Fruit fly (Drosophila melanogaster) whole organism, embryonic: ENCODE data around the gene Trim9.

ENCODE experiments used
- Abd-B ChIP-seq: fragments of 200-800 bp; sonication (Bioruptor generic); optimal IDR thresholded peaks from 2 replicates; lab custom pipeline; 2018; ENCODE audit warnings: missing biosample characterization, mild to moderate bottlenecking, missing genetic modification characterization, moderate library complexity
- Bgb ChIP-seq: fragments of 200-800 bp; sonication (Bioruptor generic); IDR thresholded peaks from 2 replicates; pipeline ENCODE4 v1.3.6; 2022; ENCODE audit warnings: missing biosample characterization, missing genetic modification characterization; ENCODE audit not compliant: partially characterized antibody
- C15 ChIP-seq: fragments of 200-800 bp; sonication (Bioruptor generic); IDR thresholded peaks from 3 replicates; pipeline ENCODE4 v1.3.6; 2022; ENCODE audit warnings: missing biosample characterization, missing genetic modification characterization
- CG10431 ChIP-seq: fragments of 200-800 bp; sonication (Bioruptor generic); optimal IDR thresholded peaks from 3 replicates; lab custom pipeline; 2018; ENCODE audit warnings: missing biosample characterization, mild to moderate bottlenecking, missing genetic modification characterization
- CG12071 ChIP-seq: fragments of 200-800 bp; sonication (Bioruptor generic); optimal IDR thresholded peaks from 3 replicates; lab custom pipeline; 2018; ENCODE audit warnings: missing biosample characterization, mild to moderate bottlenecking, missing genetic modification characterization
- CG12236 ChIP-seq: fragments of 200-800 bp; sonication (Bioruptor generic); optimal IDR thresholded peaks from 2 replicates; lab custom pipeline; 2016; ENCODE audit warnings: missing biosample characterization, missing genetic modification characterization
- CG12391 ChIP-seq: fragments of 200-800 bp; sonication (Bioruptor generic); optimal IDR thresholded peaks from 3 replicates; lab custom pipeline; 2018; ENCODE audit warnings: missing biosample characterization, mild to moderate bottlenecking, missing genetic modification characterization, moderate library complexity
- CG14441 ChIP-seq: fragments of 200-800 bp; sonication (Bioruptor generic); IDR thresholded peaks from 2 replicates; pipeline ENCODE4 v1.3.6; 2022; ENCODE audit warnings: missing biosample characterization, missing genetic modification characterization
- CG14965 ChIP-seq: fragments of 200-800 bp; sonication (Bioruptor generic); optimal IDR thresholded peaks from 2 replicates; lab custom pipeline; 2016; ENCODE audit warnings: missing biosample characterization, missing genetic modification characterization, borderline replicate concordance
- CG15601 ChIP-seq: fragments of 200-800 bp; sonication (Bioruptor generic); optimal IDR thresholded peaks from 3 replicates; lab custom pipeline; 2019; ENCODE audit warnings: missing biosample characterization, mild to moderate bottlenecking, missing genetic modification characterization, moderate library complexity
- CG17361 ChIP-seq: fragments of 200-800 bp; sonication (Bioruptor generic); IDR thresholded peaks from 3 replicates; pipeline ENCODE4 v1.3.6; 2022; ENCODE audit warnings: missing biosample characterization, missing genetic modification characterization
- CG2129 ChIP-seq: fragments of 200-800 bp; sonication (Bioruptor generic); IDR thresholded peaks from 2 replicates; pipeline ENCODE4 v1.3.6; 2022; ENCODE audit warnings: missing biosample characterization, missing genetic modification characterization; ENCODE audit not compliant: partially characterized antibody
- CG3407 ChIP-seq: fragments of 200-800 bp; sonication (Bioruptor generic); optimal IDR thresholded peaks from 2 replicates; lab custom pipeline; 2018; ENCODE audit warnings: missing biosample characterization, mild to moderate bottlenecking, missing genetic modification characterization
- CG4282 ChIP-seq: fragments of 200-800 bp; sonication (Bioruptor generic); optimal IDR thresholded peaks from 2 replicates; lab custom pipeline; 2016; ENCODE audit warnings: missing biosample characterization, missing genetic modification characterization
- CG4360 ChIP-seq: fragments of 200-800 bp; sonication (Bioruptor generic); IDR thresholded peaks from 2 replicates; pipeline ENCODE4 v1.3.6; 2022; ENCODE audit warnings: missing biosample characterization, missing genetic modification characterization
- CG4424 ChIP-seq: fragments of 200-800 bp; sonication (Bioruptor generic); optimal IDR thresholded peaks from 3 replicates; lab custom pipeline; 2016; ENCODE audit warnings: missing biosample characterization, missing genetic modification characterization
- CG6689 ChIP-seq: fragments of 200-800 bp; sonication (Bioruptor generic); IDR thresholded peaks from 2 replicates; pipeline ENCODE4 v1.3.6; 2022; ENCODE audit warnings: missing biosample characterization, missing genetic modification characterization
- CG7928 ChIP-seq: fragments of 200-800 bp; sonication (Bioruptor generic); optimal IDR thresholded peaks from 2 replicates; lab custom pipeline; 2017; ENCODE audit warnings: missing biosample characterization, mild to moderate bottlenecking, missing genetic modification characterization
- CG9727 ChIP-seq: fragments of 200-800 bp; sonication (Bioruptor generic); optimal IDR thresholded peaks from 3 replicates; lab custom pipeline; 2017; ENCODE audit warnings: missing biosample characterization, mild to moderate bottlenecking, missing genetic modification characterization
- Camta ChIP-seq: fragments of 200-800 bp; sonication (Bioruptor generic); optimal IDR thresholded peaks from 2 replicates; lab custom pipeline; 2016; ENCODE audit warnings: missing biosample characterization, missing genetic modification characterization
- Dbx ChIP-seq: fragments of 200-800 bp; sonication (Bioruptor generic); IDR thresholded peaks from 3 replicates; pipeline ENCODE4 v1.3.6; 2022; ENCODE audit warnings: missing biosample characterization, missing genetic modification characterization
- Fer3 ChIP-seq: fragments of 200-800 bp; sonication (Bioruptor generic); optimal IDR thresholded peaks from 2 replicates; lab custom pipeline; 2018; ENCODE audit warnings: missing biosample characterization, mild to moderate bottlenecking, missing genetic modification characterization, moderate library complexity
- HLH3B ChIP-seq: fragments of 200-800 bp; sonication (Bioruptor generic); IDR thresholded peaks from 2 replicates; pipeline ENCODE4 v1.3.6; 2022; ENCODE audit warnings: missing biosample characterization, missing genetic modification characterization
- Hey ChIP-seq: fragments of 200-800 bp; sonication (Bioruptor generic); optimal IDR thresholded peaks from 3 replicates; lab custom pipeline; 2018; ENCODE audit warnings: missing biosample characterization, mild to moderate bottlenecking, missing genetic modification characterization
- MBD-R2 ChIP-seq: fragments of 200-800 bp; sonication (Bioruptor generic); IDR thresholded peaks from 2 replicates; pipeline ENCODE4 v1.3.6; 2022; ENCODE audit warnings: missing biosample characterization, missing genetic modification characterization
- Optix ChIP-seq: fragments of 200-800 bp; sonication (Bioruptor generic); IDR thresholded peaks from 3 replicates; pipeline ENCODE4 v1.3.6; 2022; ENCODE audit warnings: missing biosample characterization, missing genetic modification characterization
- Rx ChIP-seq: fragments of 200-800 bp; sonication (Bioruptor generic); IDR thresholded peaks from 2 replicates; pipeline ENCODE4 v1.3.6; 2022; ENCODE audit warnings: missing biosample characterization, missing genetic modification characterization
- Stat92E ChIP-seq, 3 experiments: fragments of >200 bp in 2 of 3; fragments of 200-800 bp in 1 of 3; sonication (Bioruptor generic) in 1 of 3; optimal IDR thresholded peaks; 2 replicates each; lab custom pipeline; 2017 to 2019; ENCODE audit warnings: missing biosample characterization in 3 of 3, missing genetic modification characterization in 3 of 3, mild to moderate bottlenecking in 1 of 3, moderate library complexity in 1 of 3
- ato ChIP-seq: fragments of 200-800 bp; sonication (Bioruptor generic); IDR thresholded peaks from 2 replicates; pipeline ENCODE4 v1.3.6; 2022; ENCODE audit warnings: missing biosample characterization, missing genetic modification characterization; ENCODE audit not compliant: partially characterized antibody
- bsh ChIP-seq, 2 experiments: fragments of 200-800 bp; sonication (Bioruptor generic); optimal IDR thresholded peaks; 2 replicates each; lab custom pipeline; 2017 to 2018; ENCODE audit warnings: mild to moderate bottlenecking in 2 of 2, missing biosample characterization in 2 of 2, missing genetic modification characterization in 2 of 2, moderate library complexity in 1 of 2
- chn ChIP-seq: fragments of 200-800 bp; sonication (Bioruptor generic); optimal IDR thresholded peaks from 2 replicates; lab custom pipeline; 2016; ENCODE audit warnings: missing biosample characterization, missing genetic modification characterization
- da ChIP-seq: fragments of 200-800 bp; sonication (Bioruptor generic); optimal IDR thresholded peaks from 2 replicates; lab custom pipeline; 2016; ENCODE audit warnings: missing biosample characterization, missing genetic modification characterization
- dmrt99B ChIP-seq: fragments of 200-800 bp; sonication (Bioruptor generic); optimal IDR thresholded peaks from 2 replicates; lab custom pipeline; 2018; ENCODE audit warnings: missing biosample characterization, mild to moderate bottlenecking, missing genetic modification characterization, moderate library complexity
- en ChIP-seq: fragments of 200-800 bp; sonication (Bioruptor generic); optimal IDR thresholded peaks from 2 replicates; lab custom pipeline; 2016; ENCODE audit warnings: missing biosample characterization, missing genetic modification characterization
- kah ChIP-seq: fragments of 200-800 bp; sonication (Bioruptor generic); optimal IDR thresholded peaks from 2 replicates; lab custom pipeline; 2018; ENCODE audit warnings: missing biosample characterization, mild to moderate bottlenecking, missing genetic modification characterization
- mld ChIP-seq: fragments of 200-800 bp; sonication (Bioruptor generic); IDR thresholded peaks from 3 replicates; pipeline ENCODE4 v1.3.6; 2022; ENCODE audit warnings: missing biosample characterization, missing genetic modification characterization; ENCODE audit not compliant: partially characterized antibody
- otp ChIP-seq: fragments of 200-800 bp; sonication (Bioruptor generic); IDR thresholded peaks from 3 replicates; pipeline ENCODE4, ENCODE4 v1.3.6; 2022; ENCODE audit warnings: missing biosample characterization, missing genetic modification characterization
- peb ChIP-seq: fragments of 200-800 bp; sonication (Bioruptor generic); IDR thresholded peaks from 2 replicates; pipeline ENCODE4 v1.3.6; 2022; ENCODE audit warnings: missing biosample characterization, missing genetic modification characterization
- pfk ChIP-seq: fragments of 200-800 bp; sonication (Bioruptor generic); optimal IDR thresholded peaks from 2 replicates; lab custom pipeline; 2018; ENCODE audit warnings: missing biosample characterization, mild to moderate bottlenecking, missing genetic modification characterization, moderate library complexity
- phol ChIP-seq: fragments of 200-800 bp; sonication (Bioruptor generic); optimal IDR thresholded peaks from 3 replicates; lab custom pipeline; 2018; ENCODE audit warnings: missing biosample characterization, mild to moderate bottlenecking, missing genetic modification characterization, moderate library complexity
- rib ChIP-seq: fragments of 200-800 bp; sonication (Bioruptor generic); IDR thresholded peaks from 2 replicates; pipeline ENCODE4 v1.3.6; 2022; ENCODE audit warnings: missing biosample characterization, missing genetic modification characterization
- so ChIP-seq: fragments of 200-800 bp; sonication (Bioruptor generic); IDR thresholded peaks from 3 replicates; pipeline ENCODE4 v1.3.6; 2022; ENCODE audit warnings: missing biosample characterization, missing genetic modification characterization
- sug ChIP-seq: fragments of 200-800 bp; optimal IDR thresholded peaks from 2 replicates; lab custom pipeline; 2019; ENCODE audit warnings: missing biosample characterization, mild to moderate bottlenecking, missing genetic modification characterization, moderate library complexity
- trem ChIP-seq: fragments of 200-800 bp; optimal IDR thresholded peaks from 3 replicates; lab custom pipeline; 2019; ENCODE audit warnings: missing biosample characterization, mild to moderate bottlenecking, missing genetic modification characterization, moderate library complexity
- unc-4 ChIP-seq: fragments of 200-800 bp; sonication (Bioruptor generic); IDR thresholded peaks from 2 replicates; pipeline ENCODE4 v1.3.6; 2022; ENCODE audit warnings: missing biosample characterization, missing genetic modification characterization; ENCODE audit not compliant: partially characterized antibody
- usp ChIP-seq: fragments of >200 bp; optimal IDR thresholded peaks from 2 replicates; lab custom pipeline; 2017; ENCODE audit warnings: missing biosample characterization, missing genetic modification characterization
- wdn ChIP-seq: fragments of 200-800 bp; sonication (Bioruptor generic); IDR thresholded peaks from 2 replicates; pipeline ENCODE4 v1.3.6; 2022; ENCODE audit warnings: missing biosample characterization, missing genetic modification characterization
- yki ChIP-seq: fragments of >200 bp; optimal IDR thresholded peaks from 3 replicates; lab custom pipeline; 2018
- zen2 ChIP-seq: fragments of 200-800 bp; sonication (Bioruptor generic); IDR thresholded peaks from 3 replicates; pipeline ENCODE4 v1.3.6; 2022; ENCODE audit warnings: missing biosample characterization, missing genetic modification characterization; ENCODE audit not compliant: partially characterized antibody
- zf30C ChIP-seq: fragments of 200-800 bp; sonication (Bioruptor generic); optimal IDR thresholded peaks from 3 replicates; lab custom pipeline; 2018; ENCODE audit warnings: missing biosample characterization, mild to moderate bottlenecking, missing genetic modification characterization

Gene Trim9

dm6 chr2L:10496338-10496737, 48.3 kb upstream of the Trim9 start (continued):
- no peak for TF ChIP-seq CG9727 (GFP tag; lab: Kevin White, UChicago)
- TF ChIP-seq dmrt99B (tag; lab: Kevin White, UChicago), result no peak
- no peak for TF ChIP-seq CG4360
- TF ChIP-seq CG4424 (GFP tag; lab: Kevin White, UChicago), result no peak
- no peak for TF ChIP-seq CG14441 (GFP tag; lab: Robert Waterston, UW)
- TF ChIP-seq zf30C, result no peak
- TF ChIP-seq Fer3 (tag; lab: Kevin White, UChicago), result no peak
- no peak for TF ChIP-seq CG12236
- TF ChIP-seq rib (GFP tag; lab: Robert Waterston, UW), result 0 out of 2 replicates have a peak, but pooled peaks have one; percentile 25
- no peak for TF ChIP-seq CG14965 (GFP tag; lab: Kevin White, UChicago)
- no peak for TF ChIP-seq CG12391 (tag; lab: Kevin White, UChicago)
- TF ChIP-seq C15, result no peak
- TF ChIP-seq Camta (GFP tag; lab: Kevin White, UChicago), result no peak
- TF ChIP-seq Stat92E (GFP tag; optimal IDR thresholded peaks at IDR 0.05; lab: Kevin White, UChicago), result no peak
- no peak for TF ChIP-seq CG12071 (GFP tag; lab: Kevin White, UChicago)
- no peak for TF ChIP-seq Rx (GFP tag; lab: Robert Waterston, UW)
- TF ChIP-seq CG10431 (GFP tag; lab: Kevin White, UChicago), result no peak
- TF ChIP-seq MBD-R2 (GFP tag; lab: Robert Waterston, UW), result 0 out of 2 replicates have a peak, but pooled peaks have one; percentile 14
- no peak for TF ChIP-seq CG15601 (tag; lab: Kevin White, UChicago)
- TF ChIP-seq pfk (GFP tag; lab: Kevin White, UChicago), result no peak
- TF ChIP-seq trem (tag; lab: Kevin White, UChicago), result no peak
- no peak for TF ChIP-seq yki (lab: Kevin White, UChicago)
- TF ChIP-seq en, result no peak
- no peak for TF ChIP-seq mld
- TF ChIP-seq phol (tag; lab: Kevin White, UChicago), result no peak
- no peak for TF ChIP-seq ato
- no peak for TF ChIP-seq usp (GFP tag; lab: Kevin White, UChicago)
- TF ChIP-seq zen2 (GFP tag; lab: Robert Waterston, UW), result no peak
- TF ChIP-seq sug, result peak; percentile 30
- TF ChIP-seq CG4282, result no peak
- TF ChIP-seq chn (GFP tag; lab: Kevin White, UChicago), result no peak
- no peak for TF ChIP-seq bsh (GFP tag; optimal IDR thresholded peaks at IDR 0.05; lab: Kevin White, UChicago)
- peak; percentile 98 for TF ChIP-seq Hey (tag; lab: Kevin White, UChicago)
- 0 out of 2 replicates have a peak, but pooled peaks have one; percentile 11 for TF ChIP-seq peb (GFP tag; lab: Robert Waterston, UW)
- TF ChIP-seq da, result no peak
- no peak for TF ChIP-seq CG3407 (GFP tag; lab: Kevin White, UChicago)
- no peak for TF ChIP-seq wdn (GFP tag; lab: Robert Waterston, UW)
- TF ChIP-seq CG17361 (GFP tag; lab: Robert Waterston, UW), result no peak
- 0 out of 3 replicates have a peak, but pooled peaks have one; percentile 9 for TF ChIP-seq Optix (GFP tag; lab: Robert Waterston, UW)
- no peak for TF ChIP-seq kah (GFP tag; lab: Kevin White, UChicago)
- TF ChIP-seq so (GFP tag; lab: Robert Waterston, UW), result 0 out of 3 replicates have a peak, but pooled peaks have one; percentile 7
- TF ChIP-seq HLH3B, result no peak
- TF ChIP-seq Bgb (GFP tag; lab: Robert Waterston, UW), result no peak
- no peak for TF ChIP-seq Abd-B (GFP tag; lab: Kevin White, UChicago)
- no peak for TF ChIP-seq CG7928 (GFP tag; lab: Kevin White, UChicago)
- no peak for TF ChIP-seq Dbx (GFP tag; lab: Robert Waterston, UW)
- TF ChIP-seq CG2129, result no peak
- no peak for TF ChIP-seq otp (GFP tag; lab: Robert Waterston, UW)
- TF ChIP-seq CG6689, result no peak
- TF ChIP-seq unc-4 (GFP tag; lab: Robert Waterston, UW), result no peak
